Worm (Caenorhabditis elegans) whole organism, L1 larva: ENCODE results near the gene cpr-2.

Source experiments
- alr-1 ChIP-seq: fragments of 200-800 bp; sonication (Bioruptor generic); optimal IDR thresholded peaks from 2 replicates; lab custom pipeline; 2018; ENCODE audit warnings: borderline replicate concordance, mild to moderate bottlenecking, missing genetic modification characterization, missing compliant biosample characterization
- egl-13 ChIP-seq: sonication (generic microtip); optimal IDR thresholded peaks from 2 replicates; lab custom pipeline; 2016; ENCODE audit warnings: missing genotype, missing genetic modification reagents, missing genetic modification characterization, missing compliant biosample characterization
- fkh-4 ChIP-seq: sonication (generic microtip); optimal IDR thresholded peaks from 2 replicates; lab custom pipeline; 2016; ENCODE audit warnings: missing compliant biosample characterization, missing genetic modification characterization, borderline replicate concordance
- hpl-2 ChIP-seq: fragments of 150-350 bp; optimal IDR thresholded peaks from 2 replicates; lab custom pipeline; 2014; ENCODE audit warnings: missing biosample characterization, missing genetic modification reagents, missing genetic modification characterization
- mdl-1 ChIP-seq, 2 experiments: fragments of 150-350 bp; optimal IDR thresholded peaks; 2 replicates each; lab custom pipeline; 2014 to 2017; ENCODE audit warnings: missing biosample characterization in 2 of 2, missing genetic modification characterization in 2 of 2, inconsistent platforms in 1 of 2
- nhr-12 ChIP-seq: sonication (generic microtip); optimal IDR thresholded peaks from 2 replicates; lab custom pipeline; 2017; ENCODE audit warnings: missing biosample characterization, missing genetic modification characterization
- nhr-28 ChIP-seq: fragments of 150-350 bp; optimal IDR thresholded peaks from 2 replicates; lab custom pipeline; 2014; ENCODE audit warnings: missing biosample characterization, missing genetic modification characterization
- rnt-1 ChIP-seq: sonication (generic microtip); optimal IDR thresholded peaks from 2 replicates; lab custom pipeline; 2016; ENCODE audit warnings: mild to moderate bottlenecking, missing genetic modification characterization, moderate library complexity, missing compliant biosample characterization
- tbx-2 ChIP-seq: sonication (generic microtip); optimal IDR thresholded peaks from 2 replicates; lab custom pipeline; 2016; ENCODE audit warnings: missing genetic modification characterization, missing compliant biosample characterization
- unc-130 ChIP-seq: fragments of 150-350 bp; optimal IDR thresholded peaks from 2 replicates; lab custom pipeline; 2017; ENCODE audit warnings: missing biosample characterization, missing genetic modification characterization, inconsistent platforms
- unc-62 ChIP-seq: fragments of 150-350 bp; optimal IDR thresholded peaks from 2 replicates; lab custom pipeline; 2014; ENCODE audit warnings: missing biosample characterization, missing genetic modification reagents, missing genetic modification characterization
- ztf-11 ChIP-seq, 2 experiments: sonication (generic microtip); optimal IDR thresholded peaks; 2 replicates each; lab custom pipeline; 2016 to 2017; ENCODE audit warnings: missing genetic modification characterization in 2 of 2, missing biosample characterization in 1 of 2, missing compliant biosample characterization in 1 of 2
- ztf-4 ChIP-seq: fragments of 150-350 bp; optimal IDR thresholded peaks from 2 replicates; lab custom pipeline; 2014; ENCODE audit warnings: missing biosample characterization, missing genetic modification characterization

ce11 chrV:16581061-16581460 lies 47.2 kb upstream of the cpr-2 start:
- TF ChIP-seq fkh-4 (no peak), rnt-1 (tag; lab: Kevin White, UChicago) (no peak), egl-13 (no peak), ztf-4 (no peak), alr-1 (no peak), nhr-12 (tag; lab: Kevin White, UChicago) (no peak), hpl-2 (GFP tag; lab: Kevin White, UChicago) (no peak), unc-130 (tag; lab: Kevin White, UChicago) (no peak), tbx-2 (tag; lab: Kevin White, UChicago) (no peak), ztf-11 (tag; optimal IDR thresholded peaks at IDR 0.05; lab: Kevin White, UChicago) (no peak), unc-62 (no peak), mdl-1 (tag; optimal IDR thresholded peaks at IDR 0.05; lab: Kevin White, UChicago) (no peak), nhr-28 (tag; lab: Kevin White, UChicago) (no peak)
